Worm (Caenorhabditis elegans) whole organism, late embryonic: ENCODE data around the gene F59A6.4.
A peak's percentile ranks its signal among the peaks of the same experiment; 100 is the strongest.

Source experiments
- C38D4.7 ChIP-seq: fragments of 200-800 bp; sonication (Bioruptor generic); optimal IDR thresholded peaks from 2 replicates; lab custom pipeline; 2018; ENCODE audit warnings: mild to moderate bottlenecking, missing genetic modification characterization, moderate library complexity, missing compliant biosample characterization
- T23F11.4 ChIP-seq: fragments of 200-800 bp; sonication (Bioruptor generic); optimal IDR thresholded peaks from 2 replicates; lab custom pipeline; 2018; ENCODE audit warnings: mild to moderate bottlenecking, missing genetic modification characterization, missing compliant biosample characterization
- Y22D7AL.16 ChIP-seq: sonication (generic microtip); optimal IDR thresholded peaks from 2 replicates; lab custom pipeline; 2016; ENCODE audit warnings: missing genetic modification characterization, missing compliant biosample characterization
- ama-1 ChIP-seq: fragments of 150-350 bp; optimal IDR thresholded peaks from 2 replicates; lab custom pipeline; 2014
- ceh-14 ChIP-seq: sonication (generic microtip); optimal IDR thresholded peaks from 2 replicates; lab custom pipeline; 2016; ENCODE audit warnings: missing genotype, missing genetic modification characterization, missing compliant biosample characterization
- ceh-18 ChIP-seq: sonication (generic microtip); optimal IDR thresholded peaks from 2 replicates; lab custom pipeline; 2016; ENCODE audit warnings: missing genetic modification characterization, missing compliant biosample characterization
- ceh-24 ChIP-seq: sonication (generic microtip); optimal IDR thresholded peaks from 2 replicates; lab custom pipeline; 2016; ENCODE audit warnings: mild to moderate bottlenecking, missing genetic modification characterization, missing compliant biosample characterization
- ceh-30 ChIP-seq: fragments of 150-350 bp; optimal IDR thresholded peaks from 2 replicates; lab custom pipeline; 2014; ENCODE audit warnings: missing biosample characterization, missing genetic modification characterization
- ceh-31 ChIP-seq: sonication (generic microtip); optimal IDR thresholded peaks from 2 replicates; lab custom pipeline; 2016; ENCODE audit warnings: missing genetic modification characterization, missing compliant biosample characterization
- ceh-48 ChIP-seq: sonication (generic microtip); optimal IDR thresholded peaks from 2 replicates; lab custom pipeline; 2016; ENCODE audit warnings: missing genetic modification characterization, inconsistent platforms, missing compliant biosample characterization
- ceh-6 ChIP-seq: fragments of 200-800 bp; sonication (Bioruptor generic); optimal IDR thresholded peaks from 2 replicates; lab custom pipeline; 2018; ENCODE audit warnings: mild to moderate bottlenecking, missing genetic modification characterization, missing compliant biosample characterization
- ceh-9 ChIP-seq: sonication (generic microtip); optimal IDR thresholded peaks from 2 replicates; lab custom pipeline; 2016; ENCODE audit warnings: mild to moderate bottlenecking, missing genetic modification characterization, inconsistent platforms, missing compliant biosample characterization
- che-1 ChIP-seq: sonication (generic microtip); optimal IDR thresholded peaks from 2 replicates; lab custom pipeline; 2016; ENCODE audit warnings: mild to moderate bottlenecking, missing genetic modification characterization, missing compliant biosample characterization
- dmd-4 ChIP-seq: sonication (generic microtip); optimal IDR thresholded peaks from 2 replicates; lab custom pipeline; 2016; ENCODE audit warnings: borderline replicate concordance, missing genetic modification characterization, missing compliant biosample characterization
- dve-1 ChIP-seq: sonication (generic microtip); optimal IDR thresholded peaks from 2 replicates; lab custom pipeline; 2017; ENCODE audit warnings: antibody characterized with exemption, mild to moderate bottlenecking, missing genetic modification characterization, missing compliant biosample characterization
- elt-2 ChIP-seq: sonication (generic microtip); optimal IDR thresholded peaks from 2 replicates; lab custom pipeline; 2016; ENCODE audit warnings: missing genetic modification reagents, missing genetic modification characterization, missing compliant biosample characterization
- elt-4 ChIP-seq: sonication (generic microtip); optimal IDR thresholded peaks from 2 replicates; lab custom pipeline; 2016; ENCODE audit warnings: missing genetic modification characterization, missing compliant biosample characterization
- eyg-1 ChIP-seq: sonication (generic microtip); optimal IDR thresholded peaks from 2 replicates; lab custom pipeline; 2016; ENCODE audit warnings: missing genotype, missing genetic modification characterization, missing compliant biosample characterization
- fax-1 ChIP-seq: sonication (generic microtip); optimal IDR thresholded peaks from 2 replicates; lab custom pipeline; 2016; ENCODE audit warnings: missing genotype, missing genetic modification characterization, missing compliant biosample characterization
- fkh-10 ChIP-seq: fragments of 150-350 bp; optimal IDR thresholded peaks from 2 replicates; lab custom pipeline; 2014; ENCODE audit warnings: missing biosample characterization, missing genetic modification reagents, missing genetic modification characterization
- hlh-13 ChIP-seq: fragments of 200-800 bp; sonication (Bioruptor generic); optimal IDR thresholded peaks from 2 replicates; lab custom pipeline; 2018; ENCODE audit warnings: mild to moderate bottlenecking, missing genetic modification characterization, missing compliant biosample characterization
- hlh-15 ChIP-seq: sonication (generic microtip); optimal IDR thresholded peaks from 2 replicates; lab custom pipeline; 2016; ENCODE audit warnings: missing genetic modification characterization, missing compliant biosample characterization
- hlh-30 ChIP-seq: sonication (generic microtip); optimal IDR thresholded peaks from 2 replicates; lab custom pipeline; 2017; ENCODE audit warnings: antibody characterized with exemption, missing genetic modification characterization, missing compliant biosample characterization; ENCODE audit not compliant: insufficient read depth
- hlh-6 ChIP-seq: sonication (generic microtip); optimal IDR thresholded peaks from 2 replicates; lab custom pipeline; 2016; ENCODE audit warnings: missing genotype, missing genetic modification characterization, missing compliant biosample characterization
- hlh-8 ChIP-seq: sonication (generic microtip); optimal IDR thresholded peaks from 2 replicates; lab custom pipeline; 2016; ENCODE audit warnings: missing genotype, missing genetic modification characterization, missing compliant biosample characterization
- lin-11 ChIP-seq: fragments of 200-800 bp; sonication (Bioruptor generic); optimal IDR thresholded peaks from 2 replicates; lab custom pipeline; 2018; ENCODE audit warnings: mild to moderate bottlenecking, missing genetic modification characterization, missing compliant biosample characterization
- mec-3 ChIP-seq: sonication (generic microtip); optimal IDR thresholded peaks from 2 replicates; lab custom pipeline; 2016; ENCODE audit warnings: borderline replicate concordance, missing genetic modification characterization, missing compliant biosample characterization
- nfya-1 ChIP-seq: sonication (generic microtip); optimal IDR thresholded peaks from 2 replicates; lab custom pipeline; 2017; ENCODE audit warnings: missing genetic modification characterization, mild to moderate bottlenecking, missing compliant biosample characterization, antibody characterized with exemption, moderate library complexity
- nhr-11 ChIP-seq: fragments of 150-350 bp; optimal IDR thresholded peaks from 2 replicates; lab custom pipeline; 2014; ENCODE audit warnings: missing biosample characterization, missing genetic modification characterization
- nhr-232 ChIP-seq: sonication (generic microtip); optimal IDR thresholded peaks from 2 replicates; lab custom pipeline; 2016; ENCODE audit warnings: missing genetic modification characterization, missing compliant biosample characterization
- npax-4 ChIP-seq: sonication (generic microtip); optimal IDR thresholded peaks from 2 replicates; lab custom pipeline; 2016; ENCODE audit warnings: missing genetic modification characterization, missing compliant biosample characterization
- pag-3 ChIP-seq: sonication (generic microtip); optimal IDR thresholded peaks from 2 replicates; lab custom pipeline; 2016; ENCODE audit warnings: missing compliant biosample characterization, missing genetic modification characterization, borderline replicate concordance
- pat-9 ChIP-seq: fragments of 200-800 bp; sonication (Bioruptor generic); optimal IDR thresholded peaks from 2 replicates; lab custom pipeline; 2018; ENCODE audit warnings: mild to moderate bottlenecking, missing genetic modification characterization, moderate library complexity, missing compliant biosample characterization
- pax-1 ChIP-seq: fragments of 150-350 bp; optimal IDR thresholded peaks from 2 replicates; lab custom pipeline; 2014; ENCODE audit warnings: missing biosample characterization, missing genetic modification characterization
- pha-2 ChIP-seq: sonication (generic microtip); optimal IDR thresholded peaks from 2 replicates; lab custom pipeline; 2017; ENCODE audit warnings: mild to moderate bottlenecking, missing genetic modification characterization, missing compliant biosample characterization
- pqm-1 ChIP-seq: sonication (generic microtip); optimal IDR thresholded peaks from 2 replicates; lab custom pipeline; 2016; ENCODE audit warnings: missing genetic modification characterization, missing compliant biosample characterization
- pros-1 ChIP-seq: fragments of 150-350 bp; optimal IDR thresholded peaks from 2 replicates; lab custom pipeline; 2014; ENCODE audit warnings: missing biosample characterization, missing genetic modification reagents, missing genetic modification characterization
- rnt-1 ChIP-seq: sonication (generic microtip); optimal IDR thresholded peaks from 2 replicates; lab custom pipeline; 2016; ENCODE audit warnings: missing genetic modification characterization, missing compliant biosample characterization
- sdc-2 ChIP-seq: sonication (generic microtip); optimal IDR thresholded peaks from 2 replicates; lab custom pipeline; 2016; ENCODE audit warnings: missing genotype, missing genetic modification characterization, missing compliant biosample characterization
- sox-4 ChIP-seq: sonication (generic microtip); optimal IDR thresholded peaks from 2 replicates; lab custom pipeline; 2017; ENCODE audit warnings: mild to moderate bottlenecking, missing genetic modification characterization, inconsistent platforms, missing compliant biosample characterization
- tbx-2 ChIP-seq: sonication (generic microtip); optimal IDR thresholded peaks from 2 replicates; lab custom pipeline; 2016; ENCODE audit warnings: missing genetic modification characterization, missing compliant biosample characterization
- ttx-3 ChIP-seq: sonication (generic microtip); optimal IDR thresholded peaks from 2 replicates; lab custom pipeline; 2016; ENCODE audit warnings: missing genetic modification reagents, missing genetic modification characterization, missing compliant biosample characterization
- unc-3 ChIP-seq, 2 experiments: fragments of 200-800 bp in 1 of 2; sonication (Bioruptor generic) in 1 of 2; sonication (generic microtip) in 1 of 2; conservative IDR thresholded peaks in 1 of 2; optimal IDR thresholded peaks in 1 of 2; 2 replicates each; pipeline versions ENCODE4 v1.3.6 to Lab custom; 2016 to 2022; ENCODE audit warnings: missing compliant biosample characterization in 2 of 2, missing genetic modification characterization in 2 of 2, missing genetic modification reagents in 1 of 2
- unc-86 ChIP-seq: sonication (generic microtip); optimal IDR thresholded peaks from 2 replicates; lab custom pipeline; 2016; ENCODE audit warnings: missing genetic modification characterization, missing compliant biosample characterization
- ztf-16 ChIP-seq: sonication (generic microtip); optimal IDR thresholded peaks from 2 replicates; lab custom pipeline; 2017; ENCODE audit warnings: missing genetic modification characterization, missing compliant biosample characterization

The F59A6.4 gene

ce11 chrII:4999122-4999521 is 5.8 kb upstream of the F59A6.4 start, which contains the start of gene citk-2 (continued):
- TF ChIP-seq hlh-13 (GFP tag; lab: Kevin White, UChicago) (no peak), unc-86 (tag; lab: Kevin White, UChicago) (no peak), unc-3 (GFP tag; conservative IDR thresholded peaks at IDR 0.05; lab: Robert Waterston, UW) (no peak), unc-3 (tag; optimal IDR thresholded peaks at IDR 0.05; lab: Kevin White, UChicago) (no peak), ceh-14 (tag; lab: Kevin White, UChicago) (peak; percentile 1), lin-11 (tag; lab: Kevin White, UChicago) (no peak), pax-1 (tag; lab: Kevin White, UChicago) (no peak), hlh-6 (tag; lab: Kevin White, UChicago) (no peak), ama-1 (lab: Kevin White, UChicago) (no peak), npax-4 (no peak), sox-4 (no peak), sdc-2 (peak; percentile 31), ceh-9 (no peak), ceh-48 (tag; lab: Kevin White, UChicago) (no peak), C38D4.7 (GFP tag; lab: Kevin White, UChicago) (no peak), mec-3 (tag; lab: Kevin White, UChicago) (no peak), ceh-24 (tag; lab: Kevin White, UChicago) (no peak), elt-4 (tag; lab: Kevin White, UChicago) (no peak), hlh-8 (tag; lab: Kevin White, UChicago) (no peak), pqm-1 (tag; lab: Kevin White, UChicago) (no peak), ztf-16 (tag; lab: Kevin White, UChicago) (no peak), nhr-11 (tag; lab: Kevin White, UChicago) (no peak), elt-2 (tag; lab: Kevin White, UChicago) (no peak), ttx-3 (tag; lab: Kevin White, UChicago) (no peak), ceh-30 (tag; lab: Kevin White, UChicago) (no peak), che-1 (no peak), ceh-31 (peak; percentile 73), T23F11.4 (GFP tag; lab: Kevin White, UChicago) (no peak), pag-3 (tag; lab: Kevin White, UChicago) (no peak), ceh-6 (GFP tag; lab: Kevin White, UChicago) (no peak), Y22D7AL.16 (tag; lab: Kevin White, UChicago) (no peak), hlh-15 (tag; lab: Kevin White, UChicago) (no peak), nfya-1 (tag; lab: Kevin White, UChicago) (peak; percentile 86), pat-9 (no peak), fax-1 (tag; lab: Kevin White, UChicago) (no peak), pha-2 (tag; lab: Kevin White, UChicago) (no peak), eyg-1 (tag; lab: Kevin White, UChicago) (no peak), rnt-1 (tag; lab: Kevin White, UChicago) (peak; percentile 20), dve-1 (peak; percentile 39), dmd-4 (no peak), fkh-10 (GFP tag; lab: Kevin White, UChicago) (no peak), tbx-2 (tag; lab: Kevin White, UChicago) (peak; percentile 9), pros-1 (tag; lab: Kevin White, UChicago) (peak; percentile 21), hlh-30 (no peak), ceh-18 (tag; lab: Kevin White, UChicago) (no peak), nhr-232 (no peak)
